Worm (Caenorhabditis elegans) whole organism, mixed stage, embryonic: ENCODE results near the gene C49A9.1.

Experiments used
- ham-2 ChIP-seq: fragments of 200-800 bp; sonication (Bioruptor generic); optimal IDR thresholded peaks from 2 replicates; lab custom pipeline; 2018; ENCODE audit warnings: mild to moderate bottlenecking, missing genetic modification characterization, missing compliant biosample characterization
- nhr-12 ChIP-seq: fragments of 150-350 bp; optimal IDR thresholded peaks from 2 replicates; lab custom pipeline; 2014; ENCODE audit warnings: missing biosample characterization, missing genetic modification characterization
- nhr-237 ChIP-seq: fragments of 150-350 bp; optimal IDR thresholded peaks from 2 replicates; lab custom pipeline; 2014; ENCODE audit warnings: missing biosample characterization, missing genetic modification characterization
- nhr-76 ChIP-seq: sonication (generic microtip); optimal IDR thresholded peaks from 2 replicates; lab custom pipeline; 2017; ENCODE audit warnings: missing biosample characterization, missing genetic modification characterization
- unc-39 ChIP-seq: fragments of 150-350 bp; optimal IDR thresholded peaks from 2 replicates; lab custom pipeline; 2014; ENCODE audit warnings: missing biosample characterization, missing genetic modification characterization
- unc-62 ChIP-seq: fragments of 150-350 bp; optimal IDR thresholded peaks from 2 replicates; lab custom pipeline; 2014; ENCODE audit warnings: missing biosample characterization, missing genetic modification reagents, missing genetic modification characterization

- TF ChIP-seq nhr-237 (tag; lab: Kevin White, UChicago) = no peak
- TF ChIP-seq unc-62 (GFP tag; lab: Kevin White, UChicago) = no peak
- no peak for TF ChIP-seq ham-2 (GFP tag; lab: Kevin White, UChicago)
- TF ChIP-seq nhr-12 = no peak
- TF ChIP-seq nhr-76 (tag; lab: Kevin White, UChicago) = no peak
- TF ChIP-seq unc-39 (tag; lab: Kevin White, UChicago) = no peak
These were observed 47.8 kb downstream of the C49A9.1 start, which contains the start of the genes aat-4 and T13A10.1 for ce11 chrIV:6275671-6276209.
